Worm (Caenorhabditis elegans) whole organism, young adult: ENCODE results near the gene klp-6.

Source experiments
- B0019.2 ChIP-seq: fragments of 200-800 bp; sonication (Bioruptor generic); conservative IDR thresholded peaks from 2 replicates; pipeline ENCODE4 v1.3.6; 2022; ENCODE audit warnings: missing genetic modification reagents, missing genetic modification characterization, missing compliant biosample characterization
- B0261.1 ChIP-seq: sonication (generic microtip); optimal IDR thresholded peaks from 2 replicates; lab custom pipeline; 2016; ENCODE audit warnings: mild to moderate bottlenecking, missing genetic modification characterization, moderate library complexity, missing compliant biosample characterization
- C17E4.6 ChIP-seq: fragments of 200-800 bp; sonication (Bioruptor generic); IDR thresholded peaks from 2 replicates; pipeline ENCODE4 v1.3.6; 2022; ENCODE audit warnings: missing genetic modification reagents, missing genetic modification characterization, missing compliant biosample characterization
- D2030.7 ChIP-seq: fragments of 200-800 bp; sonication (Bioruptor generic); IDR thresholded peaks from 2 replicates; pipeline ENCODE4 v1.3.6; 2022; ENCODE audit warnings: missing genetic modification reagents, missing genetic modification characterization, missing compliant biosample characterization
- F10E7.11 ChIP-seq: sonication (generic microtip); optimal IDR thresholded peaks from 2 replicates; lab custom pipeline; 2017; ENCODE audit warnings: mild to moderate bottlenecking, missing genetic modification characterization, moderate library complexity, missing compliant biosample characterization
- F23B12.7 ChIP-seq: sonication (generic microtip); optimal IDR thresholded peaks from 2 replicates; lab custom pipeline; 2017; ENCODE audit warnings: missing genetic modification characterization, mild to moderate bottlenecking, missing compliant biosample characterization, antibody characterized with exemption, moderate library complexity; ENCODE audit not compliant: insufficient read depth
- F33H1.4 ChIP-seq: fragments of 200-800 bp; sonication (Bioruptor generic); IDR thresholded peaks from 2 replicates; pipeline ENCODE4 v1.3.6; 2022; ENCODE audit warnings: missing genetic modification reagents, missing genetic modification characterization, missing compliant biosample characterization
- F37B4.10 ChIP-seq: fragments of 200-800 bp; sonication (Bioruptor generic); IDR thresholded peaks from 2 replicates; pipeline ENCODE4 v1.3.6; 2022; ENCODE audit warnings: missing genetic modification characterization, missing compliant biosample characterization
- F49E8.2 ChIP-seq: sonication (generic microtip); optimal IDR thresholded peaks from 3 replicates; lab custom pipeline; 2017; ENCODE audit warnings: missing genetic modification characterization, mild to moderate bottlenecking, missing compliant biosample characterization, antibody characterized with exemption, moderate library complexity; ENCODE audit not compliant: insufficient read depth
- K11D2.4 ChIP-seq: fragments of 200-800 bp; sonication (Bioruptor generic); IDR thresholded peaks from 2 replicates; pipeline ENCODE4 v1.3.6; 2022; ENCODE audit warnings: missing genetic modification reagents, missing genetic modification characterization, missing compliant biosample characterization
- T07F8.4 ChIP-seq: sonication (generic microtip); optimal IDR thresholded peaks from 2 replicates; lab custom pipeline; 2016; ENCODE audit warnings: mild to moderate bottlenecking, missing genetic modification characterization, moderate library complexity, missing compliant biosample characterization
- Y53G8AR.9 ChIP-seq: fragments of 200-800 bp; sonication (Bioruptor generic); conservative IDR thresholded peaks from 2 replicates; pipeline ENCODE4 v1.3.6; 2022; ENCODE audit warnings: missing genetic modification reagents, missing genetic modification characterization, missing compliant biosample characterization
- Y56A3A.18 ChIP-seq: fragments of 200-800 bp; sonication (Bioruptor generic); IDR thresholded peaks from 2 replicates; pipeline ENCODE4 v1.3.6; 2022; ENCODE audit warnings: missing genetic modification reagents, missing genetic modification characterization, missing compliant biosample characterization
- Y79H2A.3 ChIP-seq: fragments of 200-800 bp; sonication (Bioruptor generic); conservative IDR thresholded peaks from 2 replicates; pipeline ENCODE4 v1.3.6; 2022; ENCODE audit warnings: missing genetic modification reagents, missing genetic modification characterization, missing compliant biosample characterization
- Y95B8A.8 ChIP-seq: fragments of 200-800 bp; sonication (Bioruptor generic); IDR thresholded peaks from 2 replicates; pipeline ENCODE4 v1.3.6; 2022; ENCODE audit warnings: missing genetic modification reagents, missing genetic modification characterization, missing compliant biosample characterization
- atf-7 ChIP-seq: sonication (generic microtip); optimal IDR thresholded peaks from 2 replicates; lab custom pipeline; 2017; ENCODE audit warnings: mild to moderate bottlenecking, missing genetic modification characterization, missing compliant biosample characterization
- attf-3 ChIP-seq: fragments of 200-800 bp; sonication (Bioruptor generic); conservative IDR thresholded peaks from 2 replicates; pipeline ENCODE4 v1.3.6; 2022; ENCODE audit warnings: missing genetic modification reagents, missing genetic modification characterization, missing compliant biosample characterization
- bed-2 ChIP-seq: fragments of 200-800 bp; sonication (Bioruptor generic); IDR thresholded peaks from 2 replicates; pipeline ENCODE4 v1.3.6; 2022; ENCODE audit warnings: missing genetic modification reagents, missing genetic modification characterization, missing compliant biosample characterization
- cebp-2 ChIP-seq: fragments of 200-800 bp; sonication (Bioruptor generic); IDR thresholded peaks from 2 replicates; pipeline ENCODE4 v1.3.6; 2022; ENCODE audit warnings: missing genetic modification characterization, missing compliant biosample characterization
- ceh-100 ChIP-seq: fragments of 200-800 bp; sonication (Bioruptor generic); IDR thresholded peaks from 2 replicates; pipeline ENCODE4 v1.3.6; 2022; ENCODE audit warnings: missing genetic modification reagents, missing genetic modification characterization, missing compliant biosample characterization
- ceh-27 ChIP-seq: fragments of 200-800 bp; sonication (Bioruptor generic); optimal IDR thresholded peaks from 2 replicates; lab custom pipeline; 2018; ENCODE audit warnings: mild to moderate bottlenecking, missing genetic modification characterization, moderate library complexity, missing compliant biosample characterization
- ceh-40 ChIP-seq: fragments of 200-800 bp; sonication (Bioruptor generic); IDR thresholded peaks from 2 replicates; pipeline ENCODE4 v1.3.6; 2022; ENCODE audit warnings: missing genetic modification characterization, missing compliant biosample characterization
- ceh-79 ChIP-seq: sonication (generic microtip); optimal IDR thresholded peaks from 2 replicates; lab custom pipeline; 2017; ENCODE audit warnings: mild to moderate bottlenecking, missing genetic modification characterization, missing compliant biosample characterization
- ceh-91 ChIP-seq: fragments of 200-800 bp; sonication (Bioruptor generic); IDR thresholded peaks from 2 replicates; pipeline ENCODE4 v1.3.6; 2022; ENCODE audit warnings: missing genetic modification reagents, missing genetic modification characterization, missing compliant biosample characterization
- dox-1 ChIP-seq: fragments of 200-800 bp; sonication (Bioruptor generic); IDR thresholded peaks from 2 replicates; pipeline ENCODE4 v1.3.6; 2022; ENCODE audit warnings: missing genetic modification reagents, missing genetic modification characterization, missing compliant biosample characterization
- dpff-1 ChIP-seq: sonication (generic microtip); optimal IDR thresholded peaks from 2 replicates; lab custom pipeline; 2017; ENCODE audit warnings: mild to moderate bottlenecking, missing genetic modification characterization, missing compliant biosample characterization
- egl-18 ChIP-seq: fragments of 200-800 bp; sonication (Bioruptor generic); IDR thresholded peaks from 2 replicates; pipeline ENCODE4 v1.3.6; 2022; ENCODE audit warnings: missing genetic modification reagents, missing genetic modification characterization, missing compliant biosample characterization
- egl-44 ChIP-seq: fragments of 200-800 bp; sonication (Bioruptor generic); IDR thresholded peaks from 2 replicates; pipeline ENCODE4 v1.3.6; 2022; ENCODE audit warnings: missing genetic modification reagents, missing genetic modification characterization, missing compliant biosample characterization
- egrh-3 ChIP-seq: fragments of 200-800 bp; sonication (Bioruptor generic); IDR thresholded peaks from 2 replicates; pipeline ENCODE4 v1.3.6; 2022; ENCODE audit warnings: missing genetic modification reagents, missing genetic modification characterization, missing compliant biosample characterization
- ekl-4 ChIP-seq: fragments of 200-800 bp; sonication (Bioruptor generic); IDR thresholded peaks from 2 replicates; pipeline ENCODE4 v1.3.6; 2022; ENCODE audit warnings: missing genetic modification reagents, missing genetic modification characterization, missing compliant biosample characterization
- hmg-20 ChIP-seq: fragments of 200-800 bp; sonication (Bioruptor generic); IDR thresholded peaks from 2 replicates; pipeline ENCODE4 v1.3.6; 2022; ENCODE audit warnings: missing genetic modification reagents, missing genetic modification characterization, missing compliant biosample characterization
- hsf-1 ChIP-seq: fragments of 200-800 bp; sonication (Bioruptor generic); IDR thresholded peaks from 2 replicates; pipeline ENCODE4 v1.3.6; 2022; ENCODE audit warnings: missing genetic modification reagents, missing genetic modification characterization, missing compliant biosample characterization
- let-526 ChIP-seq: fragments of 200-800 bp; sonication (Bioruptor generic); IDR thresholded peaks from 2 replicates; pipeline ENCODE4 v1.3.6; 2022; ENCODE audit warnings: missing genetic modification reagents, missing genetic modification characterization, missing compliant biosample characterization
- lin-40 ChIP-seq: sonication (generic microtip); optimal IDR thresholded peaks from 2 replicates; lab custom pipeline; 2016; ENCODE audit warnings: missing genetic modification characterization, mild to moderate bottlenecking, missing compliant biosample characterization, missing genotype, missing genetic modification reagents
- madf-3 ChIP-seq: fragments of 200-800 bp; sonication (Bioruptor generic); IDR thresholded peaks from 2 replicates; pipeline ENCODE4 v1.3.6; 2022; ENCODE audit warnings: missing genetic modification reagents, missing genetic modification characterization, missing compliant biosample characterization
- madf-6 ChIP-seq: fragments of 200-800 bp; sonication (Bioruptor generic); IDR thresholded peaks from 2 replicates; pipeline ENCODE4 v1.3.6; 2022; ENCODE audit warnings: missing genetic modification reagents, missing genetic modification characterization, missing compliant biosample characterization
- mcd-1 ChIP-seq: fragments of 200-800 bp; sonication (Bioruptor generic); IDR thresholded peaks from 2 replicates; pipeline ENCODE4 v1.3.6; 2022; ENCODE audit warnings: missing genetic modification reagents, missing genetic modification characterization, missing compliant biosample characterization
- nhr-120 ChIP-seq: fragments of 200-800 bp; sonication (Bioruptor generic); IDR thresholded peaks from 2 replicates; pipeline ENCODE4 v1.3.6; 2022; ENCODE audit warnings: missing genetic modification characterization, missing compliant biosample characterization
- nhr-179 ChIP-seq: sonication (generic microtip); optimal IDR thresholded peaks from 2 replicates; lab custom pipeline; 2016; ENCODE audit warnings: mild to moderate bottlenecking, missing genetic modification characterization, missing compliant biosample characterization
- nhr-90 ChIP-seq: sonication (generic microtip); optimal IDR thresholded peaks from 2 replicates; lab custom pipeline; 2016; ENCODE audit warnings: missing genotype, mild to moderate bottlenecking, missing genetic modification characterization, missing compliant biosample characterization
- rec-8 ChIP-seq, 2 experiments: sonication (generic microtip); optimal IDR thresholded peaks; 2 replicates each; lab custom pipeline; 2016; ENCODE audit warnings: mild to moderate bottlenecking in 2 of 2, missing genetic modification characterization in 2 of 2, missing genetic modification reagents in 2 of 2, missing genotype in 2 of 2, missing biosample characterization in 1 of 2, missing compliant biosample characterization in 1 of 2, moderate library complexity in 1 of 2
- repo-1 ChIP-seq: sonication (generic microtip); optimal IDR thresholded peaks from 2 replicates; lab custom pipeline; 2017; ENCODE audit warnings: mild to moderate bottlenecking, missing genetic modification characterization, missing compliant biosample characterization
- sptf-2 ChIP-seq: fragments of 200-800 bp; sonication (Bioruptor generic); optimal IDR thresholded peaks from 2 replicates; lab custom pipeline; 2018; ENCODE audit warnings: mild to moderate bottlenecking, missing genetic modification characterization, missing compliant biosample characterization
- tlf-1 ChIP-seq: fragments of 200-800 bp; sonication (Bioruptor generic); optimal IDR thresholded peaks from 2 replicates; lab custom pipeline; 2018; ENCODE audit warnings: mild to moderate bottlenecking, missing genetic modification characterization, missing compliant biosample characterization
- zim-3 ChIP-seq: sonication (generic microtip); optimal IDR thresholded peaks from 2 replicates; lab custom pipeline; 2017; ENCODE audit warnings: mild to moderate bottlenecking, missing genetic modification characterization, moderate library complexity, missing compliant biosample characterization
- ztf-28 ChIP-seq: fragments of 200-800 bp; sonication (Bioruptor generic); IDR thresholded peaks from 2 replicates; pipeline ENCODE4 v1.3.6; 2022; ENCODE audit warnings: missing genetic modification reagents, missing genetic modification characterization, missing compliant biosample characterization
- ztf-3 ChIP-seq: fragments of 200-800 bp; sonication (Bioruptor generic); optimal IDR thresholded peaks from 2 replicates; lab custom pipeline; 2018; ENCODE audit warnings: mild to moderate bottlenecking, missing genetic modification characterization, missing compliant biosample characterization

klp-6 gene

ce11 chrIII:5031375-5031836, 677 bp downstream of the klp-6 start (continued):
- 0 out of 2 replicates have a peak, but pooled peaks have one; percentile 73 for TF ChIP-seq Y95B8A.8 (GFP tag; lab: Robert Waterston, UW)
- TF ChIP-seq ceh-79 (tag; lab: Kevin White, UChicago), result peak; percentile 68
- TF ChIP-seq ekl-4, result peak; percentile 87
- peak; percentile 79 for TF ChIP-seq B0261.1 (tag; lab: Kevin White, UChicago)
- peak; percentile 91 for TF ChIP-seq lin-40 (tag; lab: Kevin White, UChicago)
- 0 out of 2 replicates have a peak, but pooled peaks have one; percentile 19 for TF ChIP-seq nhr-120 (GFP tag; lab: Robert Waterston, UW)
- peak; percentile 9 for TF ChIP-seq F49E8.2 (tag; lab: Kevin White, UChicago)
- TF ChIP-seq F23B12.7 (tag; lab: Kevin White, UChicago), result peak; percentile 19
- TF ChIP-seq bed-2, result 0 out of 2 replicates have a peak, but pooled peaks have one; percentile 14
- peak; percentile 70 for TF ChIP-seq nhr-179 (tag; lab: Kevin White, UChicago)
- peak; percentile 70 for TF ChIP-seq ceh-27
- TF ChIP-seq Y79H2A.3 (GFP tag; lab: Robert Waterston, UW), result 0 out of 2 replicates have a peak, but pooled peaks have one; percentile 22
- TF ChIP-seq ztf-28 (GFP tag; lab: Robert Waterston, UW), result 0 out of 2 replicates have a peak, but pooled peaks have one; percentile 61
- peak; percentile 60; the same call in 1 of the 2 replicates for TF ChIP-seq B0019.2 (GFP tag; lab: Robert Waterston, UW)
- TF ChIP-seq D2030.7, result peak; percentile 90
- TF ChIP-seq madf-3 (GFP tag; lab: Robert Waterston, UW), result peak; percentile 62; the same call in 1 of the 2 replicates
- peak; percentile 67 for TF ChIP-seq F10E7.11 (tag; lab: Kevin White, UChicago)
- peak; percentile 74 for TF ChIP-seq Y53G8AR.9 (GFP tag; lab: Robert Waterston, UW)
- peak; percentile 5 to 22 for TF ChIP-seq rec-8 (tag; optimal IDR thresholded peaks at IDR 0.05; lab: Kevin White, UChicago)
- TF ChIP-seq cebp-2 (GFP tag; lab: Robert Waterston, UW), result peak; percentile 34; the same call in 1 of the 2 replicates
- peak; percentile 1 for TF ChIP-seq zim-3 (tag; lab: Kevin White, UChicago)
- peak; percentile 98 for TF ChIP-seq dox-1 (GFP tag; lab: Robert Waterston, UW)
- peak; percentile 53 for TF ChIP-seq ztf-3 (GFP tag; lab: Kevin White, UChicago)
- TF ChIP-seq sptf-2 (GFP tag; lab: Kevin White, UChicago), result peak; percentile 44
- TF ChIP-seq madf-6, result peak; percentile 70
- TF ChIP-seq ceh-91 (GFP tag; lab: Robert Waterston, UW), result peak; percentile 66
- TF ChIP-seq ceh-100 (GFP tag; lab: Robert Waterston, UW), result peak; percentile 71
- peak; percentile 79 for TF ChIP-seq C17E4.6 (GFP tag; lab: Robert Waterston, UW)
- TF ChIP-seq tlf-1 (GFP tag; lab: Kevin White, UChicago), result peak; percentile 60
- TF ChIP-seq attf-3, result peak; percentile 57
- peak; percentile 87 for TF ChIP-seq K11D2.4
- TF ChIP-seq nhr-90 (tag; lab: Kevin White, UChicago), result peak; percentile 70
- TF ChIP-seq mcd-1, result peak; percentile 84
- TF ChIP-seq repo-1 (tag; lab: Kevin White, UChicago), result peak; percentile 90
- 0 out of 2 replicates have a peak, but pooled peaks have one; percentile 55 for TF ChIP-seq hsf-1 (GFP tag; lab: Robert Waterston, UW)
- peak; percentile 77; the same call in 1 of the 2 replicates for TF ChIP-seq hmg-20 (GFP tag; lab: Robert Waterston, UW)
- TF ChIP-seq egl-44 (GFP tag; lab: Robert Waterston, UW), result peak; percentile 69; the same call in 1 of the 2 replicates
- peak; percentile 72; the same call in 1 of the 2 replicates for TF ChIP-seq F37B4.10 (GFP tag; lab: Robert Waterston, UW)
- TF ChIP-seq let-526 (GFP tag; lab: Robert Waterston, UW), result peak; percentile 59; the same call in 1 of the 2 replicates
- TF ChIP-seq ceh-40 (GFP tag; lab: Robert Waterston, UW), result 0 out of 2 replicates have a peak, but pooled peaks have one; percentile 49
- peak; percentile 71 for TF ChIP-seq F33H1.4 (GFP tag; lab: Robert Waterston, UW)
- peak; percentile 84; the same call in 1 of the 2 replicates for TF ChIP-seq Y56A3A.18 (GFP tag; lab: Robert Waterston, UW)
- TF ChIP-seq egl-18 (GFP tag; lab: Robert Waterston, UW), result 0 out of 2 replicates have a peak, but pooled peaks have one; percentile 58
- peak; percentile 85 for TF ChIP-seq atf-7 (tag; lab: Kevin White, UChicago)
- TF ChIP-seq dpff-1 (tag; lab: Kevin White, UChicago), result peak; percentile 2
- TF ChIP-seq T07F8.4, result peak; percentile 69
- TF ChIP-seq egrh-3 (GFP tag; lab: Robert Waterston, UW), result peak; percentile 84
